Worm (Caenorhabditis elegans) whole organism, L1 larva: ENCODE measurements around the gene polh-1.

ENCODE experiments used
- C04F5.9 ChIP-seq: sonication (generic microtip); optimal IDR thresholded peaks from 2 replicates; lab custom pipeline; 2016; ENCODE audit warnings: missing genetic modification characterization, missing compliant biosample characterization
- C16A3.4 ChIP-seq: fragments of 150-350 bp; optimal IDR thresholded peaks from 2 replicates; lab custom pipeline; 2014; ENCODE audit warnings: missing biosample characterization, missing genetic modification characterization
- F16B12.6 ChIP-seq: fragments of 150-350 bp; optimal IDR thresholded peaks from 2 replicates; lab custom pipeline; 2014; ENCODE audit warnings: missing biosample characterization, missing genetic modification characterization
- Y116A8C.19 ChIP-seq: sonication (generic microtip); optimal IDR thresholded peaks from 2 replicates; lab custom pipeline; 2016; ENCODE audit warnings: missing compliant biosample characterization, missing genetic modification characterization, borderline replicate concordance
- blmp-1 ChIP-seq: fragments of 150-350 bp; optimal IDR thresholded peaks from 2 replicates; lab custom pipeline; 2014; ENCODE audit warnings: missing biosample characterization, missing genetic modification characterization
- ceh-63 ChIP-seq: fragments of 200-800 bp; sonication (Bioruptor generic); optimal IDR thresholded peaks from 2 replicates; lab custom pipeline; 2018; ENCODE audit warnings: mild to moderate bottlenecking, missing genetic modification characterization, missing compliant biosample characterization
- ceh-8 ChIP-seq: fragments of 200-800 bp; sonication (Bioruptor generic); optimal IDR thresholded peaks from 2 replicates; lab custom pipeline; 2018; ENCODE audit warnings: mild to moderate bottlenecking, missing genetic modification characterization, moderate library complexity, missing compliant biosample characterization
- ceh-82 ChIP-seq, 3 experiments: fragments of 150-350 bp in 1 of 3; sonication (generic microtip) in 2 of 3; optimal IDR thresholded peaks; 2 replicates each; lab custom pipeline; 2014 to 2017; ENCODE audit warnings: missing biosample characterization in 3 of 3, missing genetic modification characterization in 3 of 3
- ceh-88 ChIP-seq: fragments of 200-800 bp; sonication (Bioruptor generic); IDR thresholded peaks from 2 replicates; pipeline ENCODE4 v1.3.6; 2022; ENCODE audit warnings: missing genetic modification characterization, missing compliant biosample characterization
- efl-3 ChIP-seq: fragments of 200-800 bp; sonication (Bioruptor generic); optimal IDR thresholded peaks from 2 replicates; lab custom pipeline; 2018; ENCODE audit warnings: mild to moderate bottlenecking, missing genetic modification characterization, missing compliant biosample characterization
- elt-2 ChIP-seq: sonication (generic microtip); optimal IDR thresholded peaks from 2 replicates; lab custom pipeline; 2016; ENCODE audit warnings: missing genetic modification characterization, mild to moderate bottlenecking, inconsistent platforms, missing compliant biosample characterization, missing genetic modification reagents
- fkh-10 ChIP-seq: sonication (generic microtip); optimal IDR thresholded peaks from 2 replicates; lab custom pipeline; 2017; ENCODE audit warnings: missing biosample characterization, missing genetic modification reagents, missing genetic modification characterization
- fkh-4 ChIP-seq: sonication (generic microtip); optimal IDR thresholded peaks from 2 replicates; lab custom pipeline; 2016; ENCODE audit warnings: missing compliant biosample characterization, missing genetic modification characterization, borderline replicate concordance
- hlh-4 ChIP-seq: sonication (generic microtip); optimal IDR thresholded peaks from 2 replicates; lab custom pipeline; 2016; ENCODE audit warnings: mild to moderate bottlenecking, missing genetic modification characterization, missing compliant biosample characterization
- hpl-2 ChIP-seq: fragments of 150-350 bp; optimal IDR thresholded peaks from 2 replicates; lab custom pipeline; 2014; ENCODE audit warnings: missing biosample characterization, missing genetic modification reagents, missing genetic modification characterization
- irx-1 ChIP-seq: sonication (generic microtip); optimal IDR thresholded peaks from 2 replicates; lab custom pipeline; 2016; ENCODE audit warnings: missing genetic modification characterization, missing compliant biosample characterization
- isw-1 ChIP-seq: fragments of 200-800 bp; sonication (Bioruptor generic); IDR thresholded peaks from 2 replicates; pipeline ENCODE4 v1.3.6; 2022; ENCODE audit warnings: missing genetic modification characterization, missing compliant biosample characterization
- jun-1 ChIP-seq: fragments of 150-350 bp; optimal IDR thresholded peaks from 2 replicates; lab custom pipeline; 2014; ENCODE audit warnings: missing biosample characterization, missing genetic modification reagents, missing genetic modification characterization
- lin-13 ChIP-seq: fragments of 150-350 bp; optimal IDR thresholded peaks from 2 replicates; lab custom pipeline; 2014; ENCODE audit warnings: missing biosample characterization, missing genetic modification reagents, missing genetic modification characterization
- lin-39 ChIP-seq: fragments of 150-350 bp; optimal IDR thresholded peaks from 2 replicates; lab custom pipeline; 2014; ENCODE audit warnings: missing biosample characterization, missing genetic modification reagents, missing genetic modification characterization
- lsy-2 ChIP-seq, 2 experiments: fragments of 150-350 bp; optimal IDR thresholded peaks; 2 replicates each; lab custom pipeline; 2014; ENCODE audit warnings: missing biosample characterization in 2 of 2, missing genetic modification characterization in 2 of 2
- mef-2 ChIP-seq: fragments of 150-350 bp; optimal IDR thresholded peaks from 2 replicates; lab custom pipeline; 2014; ENCODE audit warnings: missing biosample characterization, missing genetic modification characterization
- mep-1 ChIP-seq: fragments of 150-350 bp; optimal IDR thresholded peaks from 2 replicates; lab custom pipeline; 2014; ENCODE audit warnings: missing biosample characterization, missing genetic modification characterization
- nhr-11 ChIP-seq: fragments of 150-350 bp; optimal IDR thresholded peaks from 2 replicates; lab custom pipeline; 2014; ENCODE audit warnings: missing biosample characterization, missing genetic modification characterization
- nhr-19 ChIP-seq: fragments of 200-800 bp; sonication (Bioruptor generic); conservative IDR thresholded peaks from 2 replicates; pipeline ENCODE4 v1.3.6; 2022; ENCODE audit warnings: missing genetic modification characterization, missing compliant biosample characterization
- nhr-20 ChIP-seq: sonication (generic microtip); optimal IDR thresholded peaks from 2 replicates; lab custom pipeline; 2016; ENCODE audit warnings: mild to moderate bottlenecking, missing genetic modification characterization, missing compliant biosample characterization
- nhr-237 ChIP-seq: fragments of 150-350 bp; optimal IDR thresholded peaks from 2 replicates; lab custom pipeline; 2014; ENCODE audit warnings: missing biosample characterization, missing genetic modification characterization
- nhr-28 ChIP-seq: fragments of 150-350 bp; optimal IDR thresholded peaks from 2 replicates; lab custom pipeline; 2014; ENCODE audit warnings: missing biosample characterization, missing genetic modification characterization
- nhr-47 ChIP-seq: sonication (generic microtip); optimal IDR thresholded peaks from 2 replicates; lab custom pipeline; 2016; ENCODE audit warnings: mild to moderate bottlenecking, missing genetic modification characterization, moderate library complexity, missing compliant biosample characterization
- nhr-71 ChIP-seq: sonication (generic microtip); optimal IDR thresholded peaks from 2 replicates; lab custom pipeline; 2016; ENCODE audit warnings: mild to moderate bottlenecking, missing genetic modification characterization, moderate library complexity, missing compliant biosample characterization
- nhr-76 ChIP-seq: sonication (generic microtip); optimal IDR thresholded peaks from 2 replicates; lab custom pipeline; 2017; ENCODE audit warnings: missing biosample characterization, missing genetic modification characterization
- nhr-77 ChIP-seq: fragments of 150-350 bp; optimal IDR thresholded peaks from 2 replicates; lab custom pipeline; 2014; ENCODE audit warnings: missing biosample characterization, missing genetic modification characterization
- snu-23 ChIP-seq: sonication (generic microtip); optimal IDR thresholded peaks from 2 replicates; lab custom pipeline; 2016; ENCODE audit warnings: missing genetic modification characterization, missing compliant biosample characterization
- sptf-1 ChIP-seq: fragments of 150-350 bp; optimal IDR thresholded peaks from 2 replicates; lab custom pipeline; 2014; ENCODE audit warnings: missing biosample characterization, missing genetic modification characterization
- sup-37 ChIP-seq: fragments of 200-800 bp; sonication (Bioruptor generic); optimal IDR thresholded peaks from 2 replicates; lab custom pipeline; 2018; ENCODE audit warnings: mild to moderate bottlenecking, missing genetic modification characterization, missing compliant biosample characterization
- swsn-7 ChIP-seq: sonication (generic microtip); optimal IDR thresholded peaks from 2 replicates; lab custom pipeline; 2016; ENCODE audit warnings: missing genetic modification characterization, missing compliant biosample characterization
- tbx-2 ChIP-seq: sonication (generic microtip); optimal IDR thresholded peaks from 2 replicates; lab custom pipeline; 2016; ENCODE audit warnings: missing genetic modification characterization, missing compliant biosample characterization
- unc-130 ChIP-seq: fragments of 150-350 bp; optimal IDR thresholded peaks from 2 replicates; lab custom pipeline; 2017; ENCODE audit warnings: missing biosample characterization, missing genetic modification characterization, inconsistent platforms
- unc-30 ChIP-seq: sonication (generic microtip); optimal IDR thresholded peaks from 2 replicates; lab custom pipeline; 2017; ENCODE audit warnings: missing biosample characterization, missing genetic modification characterization
- unc-62 ChIP-seq: fragments of 150-350 bp; optimal IDR thresholded peaks from 2 replicates; lab custom pipeline; 2014; ENCODE audit warnings: missing biosample characterization, missing genetic modification reagents, missing genetic modification characterization
- unc-86 ChIP-seq: sonication (generic microtip); optimal IDR thresholded peaks from 2 replicates; lab custom pipeline; 2016; ENCODE audit warnings: missing genetic modification characterization, missing compliant biosample characterization
- vab-15 ChIP-seq: sonication (generic microtip); optimal IDR thresholded peaks from 2 replicates; lab custom pipeline; 2017; ENCODE audit warnings: missing genotype, mild to moderate bottlenecking, missing genetic modification characterization, missing compliant biosample characterization
- xbp-1 ChIP-seq: sonication (generic microtip); optimal IDR thresholded peaks from 2 replicates; lab custom pipeline; 2016; ENCODE audit warnings: missing genetic modification characterization, missing compliant biosample characterization

The polh-1 gene

DNA sequence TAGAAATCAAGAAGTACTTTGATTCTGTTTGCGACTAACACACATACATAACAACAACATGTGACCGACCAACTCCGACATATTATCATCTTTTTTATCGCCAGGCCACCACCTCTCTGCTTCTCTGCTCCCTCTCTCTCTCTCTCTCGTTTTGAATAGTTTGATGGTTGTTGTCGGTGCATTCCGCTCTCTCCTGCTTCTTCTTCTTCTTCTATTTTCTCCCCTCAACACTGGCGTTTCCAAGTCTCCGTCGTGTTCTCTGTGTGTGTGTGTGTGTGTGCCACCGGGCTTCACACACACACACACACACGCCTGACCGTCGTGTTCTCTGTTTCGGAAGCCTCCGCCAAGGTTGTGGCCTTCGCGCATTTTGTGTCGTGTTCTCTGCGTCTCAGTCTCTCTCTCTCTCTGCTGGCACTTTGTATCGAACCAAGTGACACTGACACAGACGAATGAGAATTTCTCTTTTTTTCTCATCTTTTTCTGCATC lies 25.0 kb downstream of the polh-1 start (continued):
- TF ChIP-seq vab-15 (tag; lab: Kevin White, UChicago) (peak; percentile 71), xbp-1 (peak; percentile 94), irx-1 (tag; lab: Kevin White, UChicago) (peak; percentile 99), unc-62 (GFP tag; lab: Kevin White, UChicago) (peak; percentile 81), C16A3.4 (tag; lab: Kevin White, UChicago) (peak; percentile 85), nhr-11 (peak; percentile 95), mep-1 (tag; lab: Kevin White, UChicago) (peak; percentile 82), ceh-88 (GFP tag; lab: Robert Waterston, UW) (peak; percentile 91), nhr-47 (peak; percentile 99), ceh-8 (peak; percentile 66), hlh-4 (tag; lab: Kevin White, UChicago) (peak; percentile 1), lsy-2 (tag; optimal IDR thresholded peaks at IDR 0.05; lab: Kevin White, UChicago) (peak; percentile 91 to 93), elt-2 (tag; lab: Kevin White, UChicago) (peak; percentile 99), nhr-76 (no peak), lin-39 (tag; lab: Kevin White, UChicago) (peak; percentile 89), isw-1 (GFP tag; lab: Robert Waterston, UW) (peak; percentile 79), tbx-2 (tag; lab: Kevin White, UChicago) (peak; percentile 99), Y116A8C.19 (tag; lab: Kevin White, UChicago) (no peak), sptf-1 (tag; lab: Kevin White, UChicago) (no peak), F16B12.6 (tag; lab: Kevin White, UChicago) (peak; percentile 8), unc-130 (peak; percentile 97), unc-86 (tag; lab: Kevin White, UChicago) (peak; percentile 99), blmp-1 (tag; lab: Kevin White, UChicago) (peak; percentile 96), nhr-71 (tag; lab: Kevin White, UChicago) (peak; percentile 100), C04F5.9 (tag; lab: Kevin White, UChicago) (peak; percentile 80), hpl-2 (GFP tag; lab: Kevin White, UChicago) (peak; percentile 40), sup-37 (peak; percentile 85), mef-2 (tag; lab: Kevin White, UChicago) (peak; percentile 93), nhr-237 (tag; lab: Kevin White, UChicago) (peak; percentile 79), swsn-7 (tag; lab: Kevin White, UChicago) (peak; percentile 98), ceh-82 (tag; optimal IDR thresholded peaks at IDR 0.05; lab: Kevin White, UChicago) (peak; percentile 87 to 91 (median 91)), jun-1 (tag; lab: Kevin White, UChicago) (peak; percentile 97), fkh-10 (GFP tag; lab: Kevin White, UChicago) (peak; percentile 94), nhr-19 (GFP tag; lab: Robert Waterston, UW) (peak; percentile 98), ceh-63 (GFP tag; lab: Kevin White, UChicago) (no peak), nhr-20 (tag; lab: Kevin White, UChicago) (peak; percentile 100), nhr-28 (peak; percentile 61), fkh-4 (peak; percentile 70), nhr-77 (tag; lab: Kevin White, UChicago) (peak; percentile 92), lin-13 (GFP tag; lab: Kevin White, UChicago) (peak; percentile 86), snu-23 (GFP tag; lab: Kevin White, UChicago) (peak; percentile 98), efl-3 (GFP tag; lab: Kevin White, UChicago) (peak; percentile 86), unc-30 (no peak)
- TF ChIP-seq, all 84 proteins: peak for 71
